Fruit fly (Drosophila melanogaster): ENCODE measurements around the gene CG14182.

The CG14182 gene

dm6 chr3L:19979592-19979991 is at the start of gene CG14182:
Gene CG14182 (minus strand): TSS chr3L:19979812.
- TF ChIP-seq CTCF (optimal IDR thresholded peaks at IDR 0.05) = no peak

- no peak for TF ChIP-seq CTCF (optimal IDR thresholded peaks at IDR 0.05)
Observed at dm6 chr3L:20028753-20029152, 49.1 kb upstream of the CG14182 start, which contains the start of gene Lamtor1. Gene Lamtor1 (minus strand): TSS chr3L:20029020.

- TF ChIP-seq CG8478 (optimal IDR thresholded peaks at IDR 0.05) = no peak
- TF ChIP-seq CTCF (optimal IDR thresholded peaks at IDR 0.05) = no peak
Observed at dm6 chr3L:20027735-20028134, 48.1 kb upstream of the CG14182 start, which contains the start of gene CG14183. Gene CG14183 (minus strand): TSS chr3L:20027835.

dm6 chr3L:20006269-20007265 is 27.0 kb upstream of the CG14182 start:
- TF ChIP-seq CG8478 (optimal IDR thresholded peaks at IDR 0.05) (no peak), CTCF (optimal IDR thresholded peaks at IDR 0.05) (peak; percentile 20 to 27)

dm6 chr3L:20005033-20005782 is 25.6 kb upstream of the CG14182 start, which contains the start of gene kug:
Gene kug (plus strand): TSS chr3L:20005301.
- peak in 1 of 2 experiments; percentile 40 for TF ChIP-seq CTCF (optimal IDR thresholded peaks at IDR 0.05)
- TF ChIP-seq CG8478 (optimal IDR thresholded peaks at IDR 0.05) = no peak

- TF ChIP-seq CG8478 (optimal IDR thresholded peaks at IDR 0.05) (no peak), CTCF (optimal IDR thresholded peaks at IDR 0.05) (peak; percentile 86 to 88)
Observed at dm6 chr3L:20004442-20004869, 24.8 kb upstream of the CG14182 start.

dm6 chr3L:20003235-20003493 is 23.6 kb upstream of the CG14182 start:
- TF ChIP-seq CTCF (optimal IDR thresholded peaks at IDR 0.05) = no peak

dm6 chr3L:20002482-20003234 is 23.0 kb upstream of the CG14182 start, which contains the start of gene CG7668:
Gene CG7668 (plus strand): TSS chr3L:20002736.
- no peak for TF ChIP-seq CTCF (optimal IDR thresholded peaks at IDR 0.05)
- TF ChIP-seq CG8478 (optimal IDR thresholded peaks at IDR 0.05) = no peak

dm6 chr3L:20000878-20001640 is 21.4 kb upstream of the CG14182 start:
- TF ChIP-seq CG8478 (optimal IDR thresholded peaks at IDR 0.05) (no peak), CTCF (optimal IDR thresholded peaks at IDR 0.05) (peak in 1 of 2 experiments; percentile 41)

dm6 chr3L:20000081-20000736 is 20.6 kb upstream of the CG14182 start, which contains the start of the genes Tom20 and Gabat:
Gene Tom20 (plus strand): TSS chr3L:20000644.
Gene Gabat (minus strand): TSS chr3L:20000686.
- no peak for TF ChIP-seq CTCF (optimal IDR thresholded peaks at IDR 0.05)
- TF ChIP-seq CG8478 (optimal IDR thresholded peaks at IDR 0.05) = no peak

- TF ChIP-seq CG8478 (optimal IDR thresholded peaks at IDR 0.05) (no peak), CTCF (optimal IDR thresholded peaks at IDR 0.05) (no peak)
Observed at dm6 chr3L:19994015-19994414, 14.4 kb upstream of the CG14182 start.

- no peak for TF ChIP-seq CG8478 (optimal IDR thresholded peaks at IDR 0.05)
Observed at dm6 chr3L:19991714-19992231, 12.2 kb upstream of the CG14182 start, which contains the start of the genes CG7646 and Nca. Gene CG7646 (plus strand): TSS chr3L:19991887. Gene Nca (plus strand): TSS chr3L:19991887.

- no peak for TF ChIP-seq CTCF (optimal IDR thresholded peaks at IDR 0.05)
Observed at dm6 chr3L:19991120-19991519, 11.5 kb upstream of the CG14182 start, which contains the start of gene fln. Gene fln (minus strand): TSS chr3L:19991220.
